Worm (Caenorhabditis elegans): ENCODE data around the gene mat-2.

mat-2 gene

ce11 chrII:11150976-11151375, 38.5 kb downstream of the mat-2 start:
- peak in 1 of 2 experiments; percentile 2 for TF ChIP-seq lsy-2 (tag; optimal IDR thresholded peaks at IDR 0.05)
- TF ChIP-seq sma-3 (GFP tag; optimal IDR thresholded peaks at IDR 0.05) = peak; percentile 40
- TF ChIP-seq lin-13 (GFP tag; optimal IDR thresholded peaks at IDR 0.05) = no peak
- peak; percentile 53 for TF ChIP-seq gmeb-1 (tag; optimal IDR thresholded peaks at IDR 0.05)
- TF ChIP-seq sma-9 (GFP tag; optimal IDR thresholded peaks at IDR 0.05) = peak; percentile 63
- TF ChIP-seq sma-9 (tag; optimal IDR thresholded peaks at IDR 0.05) = no peak
- TF ChIP-seq fos-1 (tag; optimal IDR thresholded peaks at IDR 0.05) = peak; percentile 56
- no peak for TF ChIP-seq blmp-1 (tag; optimal IDR thresholded peaks at IDR 0.05; ENCODE audit: insufficient read depth)
- TF ChIP-seq ama-1 (optimal IDR thresholded peaks at IDR 0.05) = peak; percentile 0
- TF ChIP-seq F13H6.1 (tag; optimal IDR thresholded peaks at IDR 0.05) = peak; percentile 69
- TF ChIP-seq crh-2 (tag; optimal IDR thresholded peaks at IDR 0.05) = peak; percentile 62

- TF ChIP-seq egl-27 (tag; optimal IDR thresholded peaks at IDR 0.05) (no peak), Y55F3AM.14 (GFP tag; optimal IDR thresholded peaks at IDR 0.05) (no peak), R02D3.7 (tag; optimal IDR thresholded peaks at IDR 0.05) (no peak), unc-62 (GFP tag; optimal IDR thresholded peaks at IDR 0.05) (no peak), nhr-129 (tag; optimal IDR thresholded peaks at IDR 0.05) (no peak), F13H6.1 (tag; optimal IDR thresholded peaks at IDR 0.05) (no peak), nhr-12 (tag; optimal IDR thresholded peaks at IDR 0.05) (no peak), alr-1 (tag; optimal IDR thresholded peaks at IDR 0.05) (no peak), zag-1 (tag; optimal IDR thresholded peaks at IDR 0.05) (no peak), nhr-237 (tag; optimal IDR thresholded peaks at IDR 0.05) (no peak)
Observed at ce11 chrII:11152495-11152894, 40.0 kb downstream of the mat-2 start, which contains the start of gene pqm-1. Gene pqm-1, minus strand, starts transcription at chrII:11152595.

- TF ChIP-seq sma-9 (GFP tag; optimal IDR thresholded peaks at IDR 0.05) = peak; percentile 33
- no peak for TF ChIP-seq sma-9 (tag; optimal IDR thresholded peaks at IDR 0.05)
- no peak for TF ChIP-seq nhr-11 (tag; optimal IDR thresholded peaks at IDR 0.05)
- peak; percentile 55 for TF ChIP-seq fos-1 (tag; optimal IDR thresholded peaks at IDR 0.05)
- TF ChIP-seq ama-1 (optimal IDR thresholded peaks at IDR 0.05) = no peak
- no peak for TF ChIP-seq Y55F3AM.14 (GFP tag; optimal IDR thresholded peaks at IDR 0.05)
Observed at ce11 chrII:11153080-11153479, 40.6 kb downstream of the mat-2 start.

- TF ChIP-seq dmd-4 (tag; optimal IDR thresholded peaks at IDR 0.05) = no peak
- TF ChIP-seq blmp-1 (tag; optimal IDR thresholded peaks at IDR 0.05; ENCODE audit: insufficient read depth) = peak; percentile 13
- peak; percentile 68 for TF ChIP-seq fos-1 (tag; optimal IDR thresholded peaks at IDR 0.05)
- no peak for TF ChIP-seq mdl-1 (tag; optimal IDR thresholded peaks at IDR 0.05)
Observed at ce11 chrII:11153800-11154199, 41.3 kb downstream of the mat-2 start.

DNA sequence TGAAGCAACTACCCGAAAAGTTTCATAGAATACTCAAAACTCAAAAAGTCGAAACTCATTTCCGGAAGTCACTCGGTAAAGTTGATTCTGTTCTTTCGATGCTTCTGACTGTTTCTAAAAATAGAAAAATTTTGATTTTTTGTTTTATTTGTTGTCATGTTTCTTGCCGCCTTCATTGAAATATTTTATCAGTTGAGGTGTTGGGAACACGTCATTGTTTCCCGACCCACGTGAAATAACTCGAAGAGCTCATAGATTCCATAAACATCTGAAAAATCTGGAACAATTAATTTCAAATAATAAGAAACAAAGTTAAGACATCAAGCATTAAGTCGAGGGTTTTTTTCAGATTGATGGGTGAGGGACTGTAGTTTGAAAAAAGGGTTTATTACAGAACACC, 42.4 kb downstream of the mat-2 start:
- peak; percentile 14 for TF ChIP-seq crh-2 (tag; optimal IDR thresholded peaks at IDR 0.05)
- TF ChIP-seq nhr-21 (tag; optimal IDR thresholded peaks at IDR 0.05) = no peak

ce11 chrII:11155400-11155799, 42.9 kb downstream of the mat-2 start:
- peak; percentile 8 for TF ChIP-seq fos-1 (tag; optimal IDR thresholded peaks at IDR 0.05)
- TF ChIP-seq ZK546.5 (tag; optimal IDR thresholded peaks at IDR 0.05) = no peak

ce11 chrII:11156160-11156559, 43.6 kb downstream of the mat-2 start:
- TF ChIP-seq nhr-129 (tag; optimal IDR thresholded peaks at IDR 0.05) (no peak), crh-2 (tag; optimal IDR thresholded peaks at IDR 0.05) (peak; percentile 9)

ce11 chrII:11157660-11158059, 45.1 kb downstream of the mat-2 start:
- no peak for TF ChIP-seq nhr-23 (tag; optimal IDR thresholded peaks at IDR 0.05)
- no peak for TF ChIP-seq Y55F3AM.14 (GFP tag; optimal IDR thresholded peaks at IDR 0.05)
- peak; percentile 45 for TF ChIP-seq sma-3 (GFP tag; optimal IDR thresholded peaks at IDR 0.05)
- TF ChIP-seq elt-3 (tag; optimal IDR thresholded peaks at IDR 0.05) = no peak
- no peak for TF ChIP-seq sma-9 (GFP tag; optimal IDR thresholded peaks at IDR 0.05)
- no peak for TF ChIP-seq sma-9 (tag; optimal IDR thresholded peaks at IDR 0.05)
- TF ChIP-seq unc-55 (GFP tag; optimal IDR thresholded peaks at IDR 0.05) = peak; percentile 27
- peak; percentile 31 for TF ChIP-seq crh-2 (tag; optimal IDR thresholded peaks at IDR 0.05)
- no peak for TF ChIP-seq elt-1 (tag; optimal IDR thresholded peaks at IDR 0.05)
- TF ChIP-seq nhr-77 (tag; optimal IDR thresholded peaks at IDR 0.05) = no peak
- no peak for TF ChIP-seq peb-1 (tag; optimal IDR thresholded peaks at IDR 0.05)
- TF ChIP-seq lin-11 (tag; optimal IDR thresholded peaks at IDR 0.05) = peak; percentile 45
- no peak for TF ChIP-seq zag-1 (tag; optimal IDR thresholded peaks at IDR 0.05)
- peak; percentile 30 for TF ChIP-seq lin-13 (GFP tag; optimal IDR thresholded peaks at IDR 0.05)
- TF ChIP-seq nhr-237 (tag; optimal IDR thresholded peaks at IDR 0.05) = no peak
- TF ChIP-seq ama-1 (optimal IDR thresholded peaks at IDR 0.05) = no peak
- no peak for TF ChIP-seq ZK546.5 (tag; optimal IDR thresholded peaks at IDR 0.05)
- TF ChIP-seq nhr-6 (tag; optimal IDR thresholded peaks at IDR 0.05) = no peak
- peak; percentile 8 for TF ChIP-seq nhr-21 (tag; optimal IDR thresholded peaks at IDR 0.05)
- TF ChIP-seq unc-39 (tag; optimal IDR thresholded peaks at IDR 0.05) = no peak
- peak; percentile 28 for TF ChIP-seq C34F6.9 (tag; optimal IDR thresholded peaks at IDR 0.05)
- no peak for TF ChIP-seq unc-62 (GFP tag; optimal IDR thresholded peaks at IDR 0.05)
- TF ChIP-seq ceh-16 (tag; optimal IDR thresholded peaks at IDR 0.05) = no peak
- peak; percentile 28 for TF ChIP-seq nhr-25 (tag; optimal IDR thresholded peaks at IDR 0.05)
- TF ChIP-seq ztf-1 (GFP tag; conservative IDR thresholded peaks at IDR 0.05) = no peak
- TF ChIP-seq dmd-4 (tag; optimal IDR thresholded peaks at IDR 0.05) = no peak
